Worm (Caenorhabditis elegans): Measurements from ENCODE around the gene F26F2.3.
"Not testable (repeated sequence)": the region's sequence is repeated elsewhere in the genome, so short reads cannot be mapped to it uniquely, and the experiment has no call there.

ce11 chrV:20564054-20564453 is 2.3 kb downstream of the F26F2.3 start, which contains the start of gene F26F2.13:
- not testable (repeated sequence) for TF ChIP-seq ama-1 (optimal IDR thresholded peaks at IDR 0.05); hnd-1 (tag; optimal IDR thresholded peaks at IDR 0.05); sea-1 (GFP tag; conservative IDR thresholded peaks at IDR 0.05)

All from whole organism, early embryonic.